Worm (Caenorhabditis elegans) whole organism, L1 larva: ENCODE measurements around the gene Y54G2A.12.
A peak's percentile ranks its signal among the peaks of the same experiment; 100 is the strongest.

Source experiments
- C04F5.9 ChIP-seq: sonication (generic microtip); optimal IDR thresholded peaks from 2 replicates; lab custom pipeline; 2016; ENCODE audit warnings: missing genetic modification characterization, missing compliant biosample characterization
- C16A3.4 ChIP-seq: fragments of 150-350 bp; optimal IDR thresholded peaks from 2 replicates; lab custom pipeline; 2014; ENCODE audit warnings: missing biosample characterization, missing genetic modification characterization
- C34B4.2 ChIP-seq: sonication (generic microtip); optimal IDR thresholded peaks from 2 replicates; lab custom pipeline; 2017; ENCODE audit warnings: mild to moderate bottlenecking, missing genetic modification characterization, missing compliant biosample characterization
- aha-1 ChIP-seq: fragments of 150-350 bp; optimal IDR thresholded peaks from 2 replicates; lab custom pipeline; 2014; ENCODE audit warnings: missing biosample characterization, missing genetic modification characterization
- alr-1 ChIP-seq: fragments of 200-800 bp; sonication (Bioruptor generic); optimal IDR thresholded peaks from 2 replicates; lab custom pipeline; 2018; ENCODE audit warnings: borderline replicate concordance, mild to moderate bottlenecking, missing genetic modification characterization, missing compliant biosample characterization
- aly-2 ChIP-seq: fragments of 150-350 bp; optimal IDR thresholded peaks from 2 replicates; lab custom pipeline; 2014; ENCODE audit warnings: missing biosample characterization, missing genetic modification characterization
- blmp-1 ChIP-seq: fragments of 150-350 bp; optimal IDR thresholded peaks from 2 replicates; lab custom pipeline; 2014; ENCODE audit warnings: missing biosample characterization, missing genetic modification characterization
- ceh-63 ChIP-seq: fragments of 200-800 bp; sonication (Bioruptor generic); optimal IDR thresholded peaks from 2 replicates; lab custom pipeline; 2018; ENCODE audit warnings: mild to moderate bottlenecking, missing genetic modification characterization, missing compliant biosample characterization
- ceh-82 ChIP-seq, 3 experiments: fragments of 150-350 bp in 1 of 3; sonication (generic microtip) in 2 of 3; optimal IDR thresholded peaks; 2 replicates each; lab custom pipeline; 2014 to 2017; ENCODE audit warnings: missing biosample characterization in 3 of 3, missing genetic modification characterization in 3 of 3
- dpl-1 ChIP-seq, 3 experiments: fragments of 150-350 bp in 2 of 3; sonication (generic microtip) in 1 of 3; optimal IDR thresholded peaks; 2 replicates each; lab custom pipeline; 2014 to 2017; ENCODE audit warnings: missing biosample characterization in 3 of 3, missing genetic modification characterization in 3 of 3, missing genetic modification reagents in 3 of 3
- egl-13 ChIP-seq: sonication (generic microtip); optimal IDR thresholded peaks from 2 replicates; lab custom pipeline; 2016; ENCODE audit warnings: missing genotype, missing genetic modification reagents, missing genetic modification characterization, missing compliant biosample characterization
- egl-27 ChIP-seq, 2 experiments: fragments of 150-350 bp in 1 of 2; sonication (generic microtip); optimal IDR thresholded peaks; 3 replicates each; lab custom pipeline; 2017 to 2018; ENCODE audit warnings: missing biosample characterization in 2 of 2, missing genetic modification characterization in 2 of 2, missing genetic modification reagents in 2 of 2
- ets-5 ChIP-seq: fragments of 200-800 bp; sonication (Bioruptor generic); IDR thresholded peaks from 2 replicates; pipeline ENCODE4 v1.3.6; 2022; ENCODE audit warnings: missing genetic modification characterization, missing compliant biosample characterization
- fos-1 ChIP-seq: fragments of 150-350 bp; optimal IDR thresholded peaks from 2 replicates; lab custom pipeline; 2014; ENCODE audit warnings: missing biosample characterization, missing genetic modification characterization
- hlh-17 ChIP-seq: fragments of 200-800 bp; sonication (Bioruptor generic); optimal IDR thresholded peaks from 2 replicates; lab custom pipeline; 2018; ENCODE audit warnings: missing genetic modification characterization, mild to moderate bottlenecking, missing compliant biosample characterization, moderate library complexity, borderline replicate concordance
- hlh-4 ChIP-seq: sonication (generic microtip); optimal IDR thresholded peaks from 2 replicates; lab custom pipeline; 2016; ENCODE audit warnings: mild to moderate bottlenecking, missing genetic modification characterization, missing compliant biosample characterization
- hpl-2 ChIP-seq: fragments of 150-350 bp; optimal IDR thresholded peaks from 2 replicates; lab custom pipeline; 2014; ENCODE audit warnings: missing biosample characterization, missing genetic modification reagents, missing genetic modification characterization
- irx-1 ChIP-seq: sonication (generic microtip); optimal IDR thresholded peaks from 2 replicates; lab custom pipeline; 2016; ENCODE audit warnings: missing genetic modification characterization, missing compliant biosample characterization
- isw-1 ChIP-seq: fragments of 200-800 bp; sonication (Bioruptor generic); IDR thresholded peaks from 2 replicates; pipeline ENCODE4 v1.3.6; 2022; ENCODE audit warnings: missing genetic modification characterization, missing compliant biosample characterization
- jun-1 ChIP-seq: fragments of 150-350 bp; optimal IDR thresholded peaks from 2 replicates; lab custom pipeline; 2014; ENCODE audit warnings: missing biosample characterization, missing genetic modification reagents, missing genetic modification characterization
- lin-15B ChIP-seq: fragments of 150-350 bp; sonication (generic microtip); optimal IDR thresholded peaks from 3 replicates; lab custom pipeline; 2014; ENCODE audit warnings: missing biosample characterization, missing genetic modification characterization
- lin-35 ChIP-seq, 2 experiments: fragments of 150-350 bp; optimal IDR thresholded peaks; 2 replicates each; lab custom pipeline; 2014; ENCODE audit warnings: missing biosample characterization in 2 of 2, missing genetic modification characterization in 2 of 2, missing genetic modification reagents in 2 of 2
- lin-39 ChIP-seq: fragments of 150-350 bp; optimal IDR thresholded peaks from 2 replicates; lab custom pipeline; 2014; ENCODE audit warnings: missing biosample characterization, missing genetic modification reagents, missing genetic modification characterization
- lir-3 ChIP-seq: sonication (generic microtip); optimal IDR thresholded peaks from 2 replicates; lab custom pipeline; 2016; ENCODE audit warnings: mild to moderate bottlenecking, missing genetic modification characterization, moderate library complexity, missing compliant biosample characterization; ENCODE audit not compliant: poor library complexity
- mab-9 ChIP-seq: fragments of 200-800 bp; sonication (Bioruptor generic); IDR thresholded peaks from 2 replicates; pipeline ENCODE4 v1.3.6; 2022; ENCODE audit warnings: missing genetic modification reagents, missing genetic modification characterization, missing compliant biosample characterization
- mdl-1 ChIP-seq, 2 experiments: fragments of 150-350 bp; optimal IDR thresholded peaks; 2 replicates each; lab custom pipeline; 2014 to 2017; ENCODE audit warnings: missing biosample characterization in 2 of 2, missing genetic modification characterization in 2 of 2, inconsistent platforms in 1 of 2
- mep-1 ChIP-seq: fragments of 150-350 bp; optimal IDR thresholded peaks from 2 replicates; lab custom pipeline; 2014; ENCODE audit warnings: missing biosample characterization, missing genetic modification characterization
- nhr-11 ChIP-seq: fragments of 150-350 bp; optimal IDR thresholded peaks from 2 replicates; lab custom pipeline; 2014; ENCODE audit warnings: missing biosample characterization, missing genetic modification characterization
- nhr-12 ChIP-seq: sonication (generic microtip); optimal IDR thresholded peaks from 2 replicates; lab custom pipeline; 2017; ENCODE audit warnings: missing biosample characterization, missing genetic modification characterization
- nhr-19 ChIP-seq: fragments of 200-800 bp; sonication (Bioruptor generic); conservative IDR thresholded peaks from 2 replicates; pipeline ENCODE4 v1.3.6; 2022; ENCODE audit warnings: missing genetic modification characterization, missing compliant biosample characterization
- nhr-237 ChIP-seq: fragments of 150-350 bp; optimal IDR thresholded peaks from 2 replicates; lab custom pipeline; 2014; ENCODE audit warnings: missing biosample characterization, missing genetic modification characterization
- nhr-28 ChIP-seq: fragments of 150-350 bp; optimal IDR thresholded peaks from 2 replicates; lab custom pipeline; 2014; ENCODE audit warnings: missing biosample characterization, missing genetic modification characterization
- nhr-47 ChIP-seq: sonication (generic microtip); optimal IDR thresholded peaks from 2 replicates; lab custom pipeline; 2016; ENCODE audit warnings: mild to moderate bottlenecking, missing genetic modification characterization, moderate library complexity, missing compliant biosample characterization
- nhr-71 ChIP-seq: sonication (generic microtip); optimal IDR thresholded peaks from 2 replicates; lab custom pipeline; 2016; ENCODE audit warnings: mild to moderate bottlenecking, missing genetic modification characterization, moderate library complexity, missing compliant biosample characterization
- nhr-76 ChIP-seq: sonication (generic microtip); optimal IDR thresholded peaks from 2 replicates; lab custom pipeline; 2017; ENCODE audit warnings: missing biosample characterization, missing genetic modification characterization
- nhr-84 ChIP-seq: sonication (generic microtip); optimal IDR thresholded peaks from 2 replicates; lab custom pipeline; 2017; ENCODE audit warnings: missing biosample characterization, missing genetic modification characterization
- pag-3 ChIP-seq: sonication (generic microtip); optimal IDR thresholded peaks from 2 replicates; lab custom pipeline; 2017; ENCODE audit warnings: missing genetic modification characterization, mild to moderate bottlenecking, missing compliant biosample characterization, antibody characterized with exemption, borderline replicate concordance; ENCODE audit not compliant: insufficient read depth
- pax-3 ChIP-seq: fragments of 200-800 bp; sonication (Bioruptor generic); optimal IDR thresholded peaks from 2 replicates; lab custom pipeline; 2018; ENCODE audit warnings: mild to moderate bottlenecking, missing genetic modification characterization, moderate library complexity, missing compliant biosample characterization
- pqm-1 ChIP-seq: sonication (generic microtip); optimal IDR thresholded peaks from 3 replicates; lab custom pipeline; 2017; ENCODE audit warnings: missing biosample characterization, missing genetic modification characterization
- rnt-1 ChIP-seq: sonication (generic microtip); optimal IDR thresholded peaks from 2 replicates; lab custom pipeline; 2016; ENCODE audit warnings: mild to moderate bottlenecking, missing genetic modification characterization, moderate library complexity, missing compliant biosample characterization
- skn-1 ChIP-seq: fragments of 150-350 bp; optimal IDR thresholded peaks from 2 replicates; lab custom pipeline; 2014; ENCODE audit warnings: missing biosample characterization, missing genetic modification characterization
- snu-23 ChIP-seq: sonication (generic microtip); optimal IDR thresholded peaks from 2 replicates; lab custom pipeline; 2016; ENCODE audit warnings: missing genetic modification characterization, missing compliant biosample characterization
- sptf-1 ChIP-seq: fragments of 150-350 bp; optimal IDR thresholded peaks from 2 replicates; lab custom pipeline; 2014; ENCODE audit warnings: missing biosample characterization, missing genetic modification characterization
- swsn-7 ChIP-seq: sonication (generic microtip); optimal IDR thresholded peaks from 2 replicates; lab custom pipeline; 2016; ENCODE audit warnings: missing genetic modification characterization, missing compliant biosample characterization
- tlp-1 ChIP-seq: fragments of 150-350 bp; optimal IDR thresholded peaks from 2 replicates; lab custom pipeline; 2014; ENCODE audit warnings: missing biosample characterization, missing genetic modification characterization
- unc-130 ChIP-seq: fragments of 150-350 bp; optimal IDR thresholded peaks from 2 replicates; lab custom pipeline; 2017; ENCODE audit warnings: missing biosample characterization, missing genetic modification characterization, inconsistent platforms
- unc-30 ChIP-seq: sonication (generic microtip); optimal IDR thresholded peaks from 2 replicates; lab custom pipeline; 2017; ENCODE audit warnings: missing biosample characterization, missing genetic modification characterization
- unc-86 ChIP-seq: sonication (generic microtip); optimal IDR thresholded peaks from 2 replicates; lab custom pipeline; 2016; ENCODE audit warnings: missing genetic modification characterization, missing compliant biosample characterization
- vab-15 ChIP-seq: sonication (generic microtip); optimal IDR thresholded peaks from 2 replicates; lab custom pipeline; 2017; ENCODE audit warnings: missing genotype, mild to moderate bottlenecking, missing genetic modification characterization, missing compliant biosample characterization
- zip-4 ChIP-seq: fragments of 200-800 bp; sonication (Bioruptor generic); optimal IDR thresholded peaks from 2 replicates; lab custom pipeline; 2018; ENCODE audit warnings: mild to moderate bottlenecking, missing genetic modification characterization, moderate library complexity, missing compliant biosample characterization

The Y54G2A.12 gene

ce11 chrIV:2774500-2774899, 8.1 kb downstream of the Y54G2A.12 start (continued):
- TF ChIP-seq ceh-63 (GFP tag; lab: Kevin White, UChicago) (no peak), hlh-17 (GFP tag; lab: Kevin White, UChicago) (no peak), blmp-1 (tag; lab: Kevin White, UChicago) (peak; percentile 74), fos-1 (tag; lab: Kevin White, UChicago) (peak; percentile 72)

ce11 chrIV:2773382-2773979, 9.2 kb downstream of the Y54G2A.12 start:
- TF ChIP-seq hpl-2 (GFP tag; lab: Kevin White, UChicago), result no peak
- TF ChIP-seq aha-1 (tag; lab: Kevin White, UChicago), result no peak
- no peak for TF ChIP-seq ceh-82 (tag; optimal IDR thresholded peaks at IDR 0.05; lab: Kevin White, UChicago)
- no peak for TF ChIP-seq nhr-12 (tag; lab: Kevin White, UChicago)
- peak in 1 of 2 experiments; percentile 39 for TF ChIP-seq lin-35 (GFP tag; optimal IDR thresholded peaks at IDR 0.05; lab: Kevin White, UChicago)
- TF ChIP-seq zip-4 (GFP tag; lab: Kevin White, UChicago), result no peak
- no peak for TF ChIP-seq unc-86 (tag; lab: Kevin White, UChicago)
- TF ChIP-seq blmp-1 (tag; lab: Kevin White, UChicago), result peak; percentile 86
- no peak for TF ChIP-seq hlh-17 (GFP tag; lab: Kevin White, UChicago)
- TF ChIP-seq nhr-11 (tag; lab: Kevin White, UChicago), result no peak
- TF ChIP-seq pqm-1 (tag; lab: Kevin White, UChicago), result no peak
- TF ChIP-seq C16A3.4, result peak; percentile 28
- TF ChIP-seq snu-23, result peak; percentile 56
- no peak for TF ChIP-seq C34B4.2 (tag; lab: Kevin White, UChicago)
- peak in 1 of 2 experiments; percentile 25 for TF ChIP-seq mdl-1 (tag; optimal IDR thresholded peaks at IDR 0.05; lab: Kevin White, UChicago)
- no peak for TF ChIP-seq nhr-28 (tag; lab: Kevin White, UChicago)
- TF ChIP-seq isw-1, result no peak
- TF ChIP-seq alr-1 (tag; lab: Kevin White, UChicago), result no peak
- TF ChIP-seq pax-3 (tag; lab: Kevin White, UChicago), result no peak
- TF ChIP-seq unc-130 (tag; lab: Kevin White, UChicago), result no peak
- peak; percentile 42 for TF ChIP-seq nhr-47
- TF ChIP-seq mab-9, result no peak
- TF ChIP-seq nhr-237, result no peak
- no peak for TF ChIP-seq C04F5.9 (tag; lab: Kevin White, UChicago)
- TF ChIP-seq egl-27 (tag; optimal IDR thresholded peaks at IDR 0.05; lab: Kevin White, UChicago), result no peak
- peak; percentile 19 for TF ChIP-seq swsn-7
- TF ChIP-seq nhr-76 (tag; lab: Kevin White, UChicago), result no peak
- TF ChIP-seq hlh-4 (tag; lab: Kevin White, UChicago), result no peak
- no peak for TF ChIP-seq sptf-1 (tag; lab: Kevin White, UChicago)
- TF ChIP-seq ets-5 (GFP tag; lab: Robert Waterston, UW), result no peak
- TF ChIP-seq mep-1 (tag; lab: Kevin White, UChicago), result peak; percentile 75
- TF ChIP-seq rnt-1, result peak; percentile 22
- no peak for TF ChIP-seq unc-30
- TF ChIP-seq lir-3 (tag; lab: Kevin White, UChicago), result no peak
- TF ChIP-seq nhr-71 (tag; lab: Kevin White, UChicago), result peak; percentile 77
- TF ChIP-seq dpl-1 (GFP tag; optimal IDR thresholded peaks at IDR 0.05; lab: Kevin White, UChicago), result peak in 2 of 3 experiments; percentile 3 to 22
- TF ChIP-seq tlp-1 (tag; lab: Kevin White, UChicago), result no peak
- TF ChIP-seq lin-39 (tag; lab: Kevin White, UChicago), result no peak
- TF ChIP-seq aly-2 (tag; lab: Kevin White, UChicago), result no peak
- TF ChIP-seq nhr-84, result no peak
- no peak for TF ChIP-seq jun-1 (tag; lab: Kevin White, UChicago)
- no peak for TF ChIP-seq irx-1 (tag; lab: Kevin White, UChicago)
- TF ChIP-seq lin-15B, result no peak
- peak; percentile 14 for TF ChIP-seq pag-3 (tag; lab: Kevin White, UChicago)
- TF ChIP-seq egl-13 (tag; lab: Kevin White, UChicago), result no peak
- TF ChIP-seq vab-15 (tag; lab: Kevin White, UChicago), result no peak
- no peak for TF ChIP-seq fos-1 (tag; lab: Kevin White, UChicago)
- peak; percentile 12 for TF ChIP-seq nhr-19 (GFP tag; lab: Robert Waterston, UW)
- no peak for TF ChIP-seq skn-1 (tag; lab: Kevin White, UChicago)
